Fruit fly (Drosophila melanogaster): ENCODE measurements around the gene CG42729.

CG42729 gene

DNA sequence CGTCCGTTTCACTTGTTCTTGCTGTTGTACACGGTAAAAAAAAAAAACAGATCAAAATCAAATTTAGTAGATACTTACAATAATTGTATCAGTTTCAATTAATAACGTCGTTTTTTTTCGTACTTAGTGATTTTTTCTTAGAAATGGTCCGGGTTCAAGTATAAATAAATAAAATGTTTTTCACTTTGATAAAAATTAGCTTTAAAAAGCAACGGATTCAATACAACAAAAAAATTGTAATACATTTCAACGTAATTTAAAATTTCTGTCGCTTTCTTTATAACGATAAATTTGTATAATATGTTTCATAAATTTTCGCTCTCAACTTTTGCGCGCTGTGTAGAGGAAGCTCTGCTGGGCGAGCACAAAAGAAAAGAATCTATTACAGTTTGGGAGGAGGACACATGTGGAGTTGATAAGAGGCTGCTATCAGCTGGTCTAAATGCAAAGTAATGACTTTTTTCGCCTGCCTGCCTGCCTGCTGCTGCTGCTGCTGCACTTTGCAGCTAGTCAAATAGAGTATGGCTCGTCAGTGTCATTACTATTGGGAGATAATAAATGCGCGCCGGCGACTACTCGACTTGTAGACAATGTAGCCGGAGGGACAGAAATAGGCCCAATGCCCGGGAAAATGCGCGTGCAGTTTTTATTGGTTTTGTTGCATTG, 10.7 kb upstream of the CG42729 start (continued):
- TF ChIP-seq oc (tag; optimal IDR thresholded peaks at IDR 0.05) (peak; percentile 58), Dip2 (GFP tag; IDR thresholded peaks at IDR 0.05) (no peak), dan (GFP tag; IDR thresholded peaks at IDR 0.05) (no peak), CG2129 (GFP tag; IDR thresholded peaks at IDR 0.05; ENCODE audit: partially characterized antibody) (no peak), B-H1 (GFP tag; IDR thresholded peaks at IDR 0.05) (no peak), Vsx1 (GFP tag; optimal IDR thresholded peaks at IDR 0.05) (peak; percentile 53), ac (GFP tag; optimal IDR thresholded peaks at IDR 0.05) (no peak), otp (GFP tag; IDR thresholded peaks at IDR 0.05) (no peak), CG12219 (GFP tag; optimal IDR thresholded peaks at IDR 0.05) (peak; percentile 0), Rfx (GFP tag; IDR thresholded peaks at IDR 0.05) (peak; percentile 59), CG5953 (GFP tag; IDR thresholded peaks at IDR 0.05) (no peak)

DNA sequence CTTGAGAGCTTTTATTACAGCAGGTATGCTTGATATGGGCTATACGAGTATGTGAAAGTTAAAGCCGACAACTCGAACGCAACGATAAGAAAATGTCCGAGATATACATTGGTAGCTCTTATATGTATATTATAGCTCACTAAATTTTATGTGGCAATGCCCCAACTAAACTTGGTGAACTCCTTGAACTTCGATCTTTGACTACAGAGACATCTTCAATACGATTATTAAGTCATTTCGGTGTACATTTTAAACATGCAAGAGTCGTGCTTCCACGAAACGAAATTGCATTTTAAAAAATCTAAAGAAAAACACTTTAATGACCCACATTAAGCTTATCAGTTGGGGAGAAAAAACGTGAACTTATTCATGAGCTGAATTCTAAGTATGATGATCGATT, 9.2 kb upstream of the CG42729 start:
- TF ChIP-seq CG1603 (tag; optimal IDR thresholded peaks at IDR 0.05) (no peak), CG15696 (tag; optimal IDR thresholded peaks at IDR 0.05) (no peak), CG4282 (GFP tag; optimal IDR thresholded peaks at IDR 0.05) (no peak), Dip3 (GFP tag; optimal IDR thresholded peaks at IDR 0.05) (no peak), aop (GFP tag; IDR thresholded peaks at IDR 0.05) (no peak), chinmo (GFP tag; IDR thresholded peaks at IDR 0.05; ENCODE audit: partially characterized antibody) (no peak), CG18599 (GFP tag; optimal IDR thresholded peaks at IDR 0.05) (no peak), btn (GFP tag; optimal IDR thresholded peaks at IDR 0.05) (no peak), exex (tag; optimal IDR thresholded peaks at IDR 0.05) (peak; percentile 35), CG11247 (GFP tag; IDR thresholded peaks at IDR 0.05) (no peak), cad (GFP tag; optimal IDR thresholded peaks at IDR 0.05) (no peak), CG7786 (GFP tag; optimal IDR thresholded peaks at IDR 0.05) (no peak), ara (GFP tag; IDR thresholded peaks at IDR 0.05) (no peak), CG2199 (GFP tag; IDR thresholded peaks at IDR 0.05) (peak; percentile 70; the same call in 2 of the 3 replicates), mam (GFP tag; optimal IDR thresholded peaks at IDR 0.05) (no peak), Taf1 (GFP tag; IDR thresholded peaks at IDR 0.05) (no peak), YL-1 (GFP tag; optimal IDR thresholded peaks at IDR 0.05) (no peak), Hr78 (GFP tag; optimal IDR thresholded peaks at IDR 0.05) (peak in 1 of 2 experiments; percentile 65), sim (GFP tag; IDR thresholded peaks at IDR 0.05) (no peak)

DNA sequence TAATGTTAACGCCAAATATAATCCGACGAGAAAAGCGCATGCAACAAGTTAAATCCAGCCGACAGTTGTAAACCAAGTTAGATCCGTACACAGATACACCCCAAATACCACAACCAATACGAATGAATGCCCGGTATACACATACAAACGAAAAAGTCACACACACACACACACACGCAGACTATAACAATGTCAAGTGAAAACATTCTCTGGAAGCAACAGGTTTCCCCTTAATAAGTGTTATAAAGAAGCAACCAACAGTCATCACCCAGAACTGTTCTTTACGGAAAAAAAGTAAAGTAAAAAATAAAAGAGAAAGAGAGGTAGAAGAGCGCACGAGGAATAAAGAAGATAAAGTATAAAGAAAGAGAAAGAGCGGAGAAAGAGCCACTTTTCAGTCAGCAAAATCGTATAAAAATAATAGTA, 8.5 kb upstream of the CG42729 start:
- no peak for TF ChIP-seq CG15269 (tag; optimal IDR thresholded peaks at IDR 0.05)
- TF ChIP-seq CG43689 (GFP tag; IDR thresholded peaks at IDR 0.05): no peak
- no peak for TF ChIP-seq Hr78 (GFP tag; optimal IDR thresholded peaks at IDR 0.05)
- TF ChIP-seq BtbVII (GFP tag; optimal IDR thresholded peaks at IDR 0.05): no peak
- peak; percentile 95 for TF ChIP-seq scrt (GFP tag; optimal IDR thresholded peaks at IDR 0.05)
- TF ChIP-seq CG9797 (GFP tag; optimal IDR thresholded peaks at IDR 0.05): no peak
- no peak for TF ChIP-seq CG2199 (GFP tag; IDR thresholded peaks at IDR 0.05)
- TF ChIP-seq C15 (GFP tag; IDR thresholded peaks at IDR 0.05): no peak
- TF ChIP-seq CG3407 (GFP tag; optimal IDR thresholded peaks at IDR 0.05): no peak
- peak; percentile 53 for TF ChIP-seq nerfin-1 (tag; optimal IDR thresholded peaks at IDR 0.05)
- TF ChIP-seq NfI (GFP tag; optimal IDR thresholded peaks at IDR 0.05): no peak
- TF ChIP-seq wek (GFP tag; optimal IDR thresholded peaks at IDR 0.05): no peak
- TF ChIP-seq CG12219 (GFP tag; optimal IDR thresholded peaks at IDR 0.05): no peak
- TF ChIP-seq nom (GFP tag; optimal IDR thresholded peaks at IDR 0.05): peak; percentile 52
- TF ChIP-seq CG10274 (GFP tag; optimal IDR thresholded peaks at IDR 0.05): no peak
- TF ChIP-seq CG12236 (GFP tag; optimal IDR thresholded peaks at IDR 0.05): no peak
- TF ChIP-seq CG5953 (GFP tag; IDR thresholded peaks at IDR 0.05): no peak
- TF ChIP-seq NFAT (GFP tag; IDR thresholded peaks at IDR 0.05): no peak
- TF ChIP-seq CG12769 (tag; optimal IDR thresholded peaks at IDR 0.05): no peak
- TF ChIP-seq unc-4 (GFP tag; IDR thresholded peaks at IDR 0.05; ENCODE audit: partially characterized antibody): no peak
- TF ChIP-seq CG3838 (GFP tag; optimal IDR thresholded peaks at IDR 0.05): no peak
- no peak for TF ChIP-seq CG9215 (GFP tag; IDR thresholded peaks at IDR 0.05)
- no peak for TF ChIP-seq wdn (GFP tag; IDR thresholded peaks at IDR 0.05)

Measured in whole organism, embryonic.